Worm (Caenorhabditis elegans): ENCODE data around the gene sri-71.
A peak's percentile ranks its signal among the peaks of the same experiment; 100 is the strongest.
"Not testable (repeated sequence)": the region's sequence is repeated elsewhere in the genome, so short reads cannot be mapped to it uniquely, and the experiment has no call there.

Gene sri-71

ce11 chrII:2644498-2644897, 16.9 kb downstream of the sri-71 start, which contains the start of gene F22E5.11 (continued):
- TF ChIP-seq nhr-77 (tag; optimal IDR thresholded peaks at IDR 0.05) (no peak), lin-15B (tag; optimal IDR thresholded peaks at IDR 0.05) (no peak), mdt-29 (GFP tag; IDR thresholded peaks at IDR 0.05) (no peak)

- TF ChIP-seq aha-1 (tag); lin-39 (tag; optimal IDR thresholded peaks at IDR 0.05); dmd-6 (GFP tag; IDR thresholded peaks at IDR 0.05): not testable (repeated sequence)
Measured at ce11 chrII:2646756-2647155, 19.2 kb downstream of the sri-71 start, which contains the start of gene F22E5.12. F22E5.12 (minus strand) TSS chrII:2646856.

ce11 chrII:2649015-2649414, 21.5 kb downstream of the sri-71 start:
- no peak for TF ChIP-seq Y75B8A.6 (GFP tag; IDR thresholded peaks at IDR 0.05)
- TF ChIP-seq ceh-20 (GFP tag; IDR thresholded peaks at IDR 0.05) = 0 out of 2 replicates have a peak, but pooled peaks have one; percentile 19
- no peak for TF ChIP-seq lin-29 (GFP tag; IDR thresholded peaks at IDR 0.05)
- no peak for TF ChIP-seq zip-11 (GFP tag; IDR thresholded peaks at IDR 0.05)
- peak; percentile 0 for TF ChIP-seq nhr-28 (tag; optimal IDR thresholded peaks at IDR 0.05)
- TF ChIP-seq daf-16 (GFP tag; optimal IDR thresholded peaks at IDR 0.05) = peak in 1 of 2 experiments; percentile 60
- no peak for TF ChIP-seq daf-16 (tag; optimal IDR thresholded peaks at IDR 0.05)
- no peak for TF ChIP-seq unc-62 (GFP tag; optimal IDR thresholded peaks at IDR 0.05 in 1 of 2)
- no peak for TF ChIP-seq unc-62 (tag; optimal IDR thresholded peaks at IDR 0.05)
- peak; percentile 19 for TF ChIP-seq nhr-11 (tag; optimal IDR thresholded peaks at IDR 0.05)
- TF ChIP-seq hlh-11 (tag; optimal IDR thresholded peaks at IDR 0.05) = peak; percentile 10
- TF ChIP-seq hmg-1.1 (GFP tag; IDR thresholded peaks at IDR 0.05) = peak; percentile 48; the same call in 1 of the 2 replicates

- TF ChIP-seq snpc-1.2 (GFP tag; IDR thresholded peaks at IDR 0.05) = no peak
- no peak for TF ChIP-seq daf-16 (GFP tag; optimal IDR thresholded peaks at IDR 0.05)
- TF ChIP-seq daf-16 (tag; optimal IDR thresholded peaks at IDR 0.05) = no peak
- no peak for TF ChIP-seq daf-19 (GFP tag; conservative IDR thresholded peaks at IDR 0.05)
- TF ChIP-seq gei-8 (GFP tag; optimal IDR thresholded peaks at IDR 0.05) = no peak
- TF ChIP-seq ZK337.2 (GFP tag; IDR thresholded peaks at IDR 0.05) = no peak
- no peak for TF ChIP-seq nhr-76 (tag; optimal IDR thresholded peaks at IDR 0.05)
- no peak for TF ChIP-seq skn-1 (tag; optimal IDR thresholded peaks at IDR 0.05)
- no peak for TF ChIP-seq zfp-3 (GFP tag; conservative IDR thresholded peaks at IDR 0.05)
- no peak for TF ChIP-seq jun-1 (tag; optimal IDR thresholded peaks at IDR 0.05)
- TF ChIP-seq egl-27 (tag; optimal IDR thresholded peaks at IDR 0.05) = no peak
- TF ChIP-seq mdt-29 (GFP tag; IDR thresholded peaks at IDR 0.05) = no peak
- no peak for TF ChIP-seq egl-43 (GFP tag; IDR thresholded peaks at IDR 0.05)
- TF ChIP-seq ceh-20 (GFP tag; IDR thresholded peaks at IDR 0.05) = no peak
- no peak for TF ChIP-seq nhr-41 (GFP tag; IDR thresholded peaks at IDR 0.05)
- TF ChIP-seq Y5F2A.4 (GFP tag; optimal IDR thresholded peaks at IDR 0.05) = no peak
Measured at ce11 chrII:2649539-2649938, 22.0 kb downstream of the sri-71 start, which contains the start of the genes F22E5.13 and F22E5.6. F22E5.13 (minus strand) TSS chrII:2649639. F22E5.6 (plus strand) TSS chrII:2649835.

ce11 chrII:2656606-2657005, 29.1 kb downstream of the sri-71 start, which contains the start of gene sri-47:
sri-47 (plus strand) TSS chrII:2656906.
- 0 out of 2 replicates have a peak, but pooled peaks have one; percentile 39 for TF ChIP-seq D1046.2 (GFP tag; IDR thresholded peaks at IDR 0.05)
- peak in 1 of 2 experiments; percentile 85 for TF ChIP-seq unc-62 (GFP tag; optimal IDR thresholded peaks at IDR 0.05 in 1 of 2)
- TF ChIP-seq unc-62 (tag; optimal IDR thresholded peaks at IDR 0.05) = no peak
- TF ChIP-seq Y5F2A.4 (GFP tag; optimal IDR thresholded peaks at IDR 0.05) = no peak
- 0 out of 2 replicates have a peak, but pooled peaks have one; percentile 23 for TF ChIP-seq set-16 (GFP tag; IDR thresholded peaks at IDR 0.05)
- no peak for TF ChIP-seq duxl-1 (tag; optimal IDR thresholded peaks at IDR 0.05; ENCODE audit: poor library complexity)
- TF ChIP-seq nhr-10 (tag; optimal IDR thresholded peaks at IDR 0.05) = no peak
